Worm (Caenorhabditis elegans) whole organism, L1 larva: ENCODE data around the gene dsh-1.

Source experiments
- C04F5.9 ChIP-seq: sonication (generic microtip); optimal IDR thresholded peaks from 2 replicates; lab custom pipeline; 2016; ENCODE audit warnings: missing genetic modification characterization, missing compliant biosample characterization
- F16B12.6 ChIP-seq: fragments of 150-350 bp; optimal IDR thresholded peaks from 2 replicates; lab custom pipeline; 2014; ENCODE audit warnings: missing biosample characterization, missing genetic modification characterization
- aha-1 ChIP-seq: fragments of 150-350 bp; optimal IDR thresholded peaks from 2 replicates; lab custom pipeline; 2014; ENCODE audit warnings: missing biosample characterization, missing genetic modification characterization
- alr-1 ChIP-seq: fragments of 200-800 bp; sonication (Bioruptor generic); optimal IDR thresholded peaks from 2 replicates; lab custom pipeline; 2018; ENCODE audit warnings: borderline replicate concordance, mild to moderate bottlenecking, missing genetic modification characterization, missing compliant biosample characterization
- ceh-8 ChIP-seq: fragments of 200-800 bp; sonication (Bioruptor generic); optimal IDR thresholded peaks from 2 replicates; lab custom pipeline; 2018; ENCODE audit warnings: mild to moderate bottlenecking, missing genetic modification characterization, moderate library complexity, missing compliant biosample characterization
- ceh-88 ChIP-seq: fragments of 200-800 bp; sonication (Bioruptor generic); IDR thresholded peaks from 2 replicates; pipeline ENCODE4 v1.3.6; 2022; ENCODE audit warnings: missing genetic modification characterization, missing compliant biosample characterization
- ceh-90 ChIP-seq: sonication (generic microtip); optimal IDR thresholded peaks from 2 replicates; lab custom pipeline; 2016; ENCODE audit warnings: missing genetic modification characterization, missing compliant biosample characterization
- ces-1 ChIP-seq: fragments of 150-350 bp; optimal IDR thresholded peaks from 2 replicates; lab custom pipeline; 2014; ENCODE audit warnings: missing biosample characterization, missing genetic modification reagents, missing genetic modification characterization
- dsc-1 ChIP-seq: sonication (generic microtip); optimal IDR thresholded peaks from 2 replicates; lab custom pipeline; 2016; ENCODE audit warnings: mild to moderate bottlenecking, missing genetic modification characterization, missing compliant biosample characterization
- efl-1 ChIP-seq, 4 experiments: fragments of 150-350 bp; optimal IDR thresholded peaks in 3 of 4; peaks in 1 of 4; 1 replicate in 1 of 4; 2 replicates in 3 of 4; lab custom pipeline; 2014; ENCODE audit warnings: missing biosample characterization in 2 of 4, missing genetic modification characterization in 2 of 4, missing genetic modification reagents in 2 of 4
- elt-2 ChIP-seq: sonication (generic microtip); optimal IDR thresholded peaks from 2 replicates; lab custom pipeline; 2016; ENCODE audit warnings: missing genetic modification characterization, mild to moderate bottlenecking, inconsistent platforms, missing compliant biosample characterization, missing genetic modification reagents
- elt-3 ChIP-seq, 6 experiments: fragments of 150-350 bp in 1 of 6; sonication (generic microtip); optimal IDR thresholded peaks; 2 replicates each; lab custom pipeline; 2017 to 2018; ENCODE audit warnings: missing biosample characterization in 6 of 6, missing genetic modification characterization in 6 of 6, inconsistent platforms in 1 of 6
- ets-5 ChIP-seq: fragments of 200-800 bp; sonication (Bioruptor generic); IDR thresholded peaks from 2 replicates; pipeline ENCODE4 v1.3.6; 2022; ENCODE audit warnings: missing genetic modification characterization, missing compliant biosample characterization
- fos-1 ChIP-seq: fragments of 150-350 bp; optimal IDR thresholded peaks from 2 replicates; lab custom pipeline; 2014; ENCODE audit warnings: missing biosample characterization, missing genetic modification characterization
- grh-1 ChIP-seq: fragments of 200-800 bp; sonication (Bioruptor generic); IDR thresholded peaks from 2 replicates; pipeline ENCODE4 v1.3.6; 2022; ENCODE audit warnings: missing genetic modification reagents, missing genetic modification characterization, missing compliant biosample characterization
- hlh-17 ChIP-seq: fragments of 200-800 bp; sonication (Bioruptor generic); optimal IDR thresholded peaks from 2 replicates; lab custom pipeline; 2018; ENCODE audit warnings: missing genetic modification characterization, mild to moderate bottlenecking, missing compliant biosample characterization, moderate library complexity, borderline replicate concordance
- jun-1 ChIP-seq: fragments of 150-350 bp; optimal IDR thresholded peaks from 2 replicates; lab custom pipeline; 2014; ENCODE audit warnings: missing biosample characterization, missing genetic modification reagents, missing genetic modification characterization
- lin-14 ChIP-seq: fragments of 200-800 bp; sonication (Bioruptor generic); optimal IDR thresholded peaks from 2 replicates; lab custom pipeline; 2018; ENCODE audit warnings: mild to moderate bottlenecking, missing genetic modification characterization, moderate library complexity, missing compliant biosample characterization
- lin-15B ChIP-seq: fragments of 150-350 bp; sonication (generic microtip); optimal IDR thresholded peaks from 3 replicates; lab custom pipeline; 2014; ENCODE audit warnings: missing biosample characterization, missing genetic modification characterization
- lir-3 ChIP-seq: sonication (generic microtip); optimal IDR thresholded peaks from 2 replicates; lab custom pipeline; 2016; ENCODE audit warnings: mild to moderate bottlenecking, missing genetic modification characterization, moderate library complexity, missing compliant biosample characterization; ENCODE audit not compliant: poor library complexity
- lsy-2 ChIP-seq, 2 experiments: fragments of 150-350 bp; optimal IDR thresholded peaks; 2 replicates each; lab custom pipeline; 2014; ENCODE audit warnings: missing biosample characterization in 2 of 2, missing genetic modification characterization in 2 of 2
- mdl-1 ChIP-seq, 2 experiments: fragments of 150-350 bp; optimal IDR thresholded peaks; 2 replicates each; lab custom pipeline; 2014 to 2017; ENCODE audit warnings: missing biosample characterization in 2 of 2, missing genetic modification characterization in 2 of 2, inconsistent platforms in 1 of 2
- mef-2 ChIP-seq: fragments of 150-350 bp; optimal IDR thresholded peaks from 2 replicates; lab custom pipeline; 2014; ENCODE audit warnings: missing biosample characterization, missing genetic modification characterization
- mep-1 ChIP-seq: fragments of 150-350 bp; optimal IDR thresholded peaks from 2 replicates; lab custom pipeline; 2014; ENCODE audit warnings: missing biosample characterization, missing genetic modification characterization
- nhr-20 ChIP-seq: sonication (generic microtip); optimal IDR thresholded peaks from 2 replicates; lab custom pipeline; 2016; ENCODE audit warnings: mild to moderate bottlenecking, missing genetic modification characterization, missing compliant biosample characterization
- nhr-237 ChIP-seq: fragments of 150-350 bp; optimal IDR thresholded peaks from 2 replicates; lab custom pipeline; 2014; ENCODE audit warnings: missing biosample characterization, missing genetic modification characterization
- nhr-28 ChIP-seq: fragments of 150-350 bp; optimal IDR thresholded peaks from 2 replicates; lab custom pipeline; 2014; ENCODE audit warnings: missing biosample characterization, missing genetic modification characterization
- nhr-76 ChIP-seq: sonication (generic microtip); optimal IDR thresholded peaks from 2 replicates; lab custom pipeline; 2017; ENCODE audit warnings: missing biosample characterization, missing genetic modification characterization
- nhr-84 ChIP-seq: sonication (generic microtip); optimal IDR thresholded peaks from 2 replicates; lab custom pipeline; 2017; ENCODE audit warnings: missing biosample characterization, missing genetic modification characterization
- pax-3 ChIP-seq: fragments of 200-800 bp; sonication (Bioruptor generic); optimal IDR thresholded peaks from 2 replicates; lab custom pipeline; 2018; ENCODE audit warnings: mild to moderate bottlenecking, missing genetic modification characterization, moderate library complexity, missing compliant biosample characterization
- pqm-1 ChIP-seq: sonication (generic microtip); optimal IDR thresholded peaks from 3 replicates; lab custom pipeline; 2017; ENCODE audit warnings: missing biosample characterization, missing genetic modification characterization
- rnt-1 ChIP-seq: sonication (generic microtip); optimal IDR thresholded peaks from 2 replicates; lab custom pipeline; 2016; ENCODE audit warnings: mild to moderate bottlenecking, missing genetic modification characterization, moderate library complexity, missing compliant biosample characterization
- skn-1 ChIP-seq: fragments of 150-350 bp; optimal IDR thresholded peaks from 2 replicates; lab custom pipeline; 2014; ENCODE audit warnings: missing biosample characterization, missing genetic modification characterization
- snu-23 ChIP-seq: sonication (generic microtip); optimal IDR thresholded peaks from 2 replicates; lab custom pipeline; 2016; ENCODE audit warnings: missing genetic modification characterization, missing compliant biosample characterization
- sox-4 ChIP-seq: sonication (generic microtip); optimal IDR thresholded peaks from 2 replicates; lab custom pipeline; 2016; ENCODE audit warnings: missing genetic modification characterization, missing compliant biosample characterization
- sup-37 ChIP-seq: fragments of 200-800 bp; sonication (Bioruptor generic); optimal IDR thresholded peaks from 2 replicates; lab custom pipeline; 2018; ENCODE audit warnings: mild to moderate bottlenecking, missing genetic modification characterization, missing compliant biosample characterization
- tbx-2 ChIP-seq: sonication (generic microtip); optimal IDR thresholded peaks from 2 replicates; lab custom pipeline; 2016; ENCODE audit warnings: missing genetic modification characterization, missing compliant biosample characterization
- tlp-1 ChIP-seq: fragments of 150-350 bp; optimal IDR thresholded peaks from 2 replicates; lab custom pipeline; 2014; ENCODE audit warnings: missing biosample characterization, missing genetic modification characterization
- unc-130 ChIP-seq: fragments of 150-350 bp; optimal IDR thresholded peaks from 2 replicates; lab custom pipeline; 2017; ENCODE audit warnings: missing biosample characterization, missing genetic modification characterization, inconsistent platforms
- unc-62 ChIP-seq: fragments of 150-350 bp; optimal IDR thresholded peaks from 2 replicates; lab custom pipeline; 2014; ENCODE audit warnings: missing biosample characterization, missing genetic modification reagents, missing genetic modification characterization
- xbp-1 ChIP-seq: sonication (generic microtip); optimal IDR thresholded peaks from 2 replicates; lab custom pipeline; 2016; ENCODE audit warnings: missing genetic modification characterization, missing compliant biosample characterization
- zip-4 ChIP-seq: fragments of 200-800 bp; sonication (Bioruptor generic); optimal IDR thresholded peaks from 2 replicates; lab custom pipeline; 2018; ENCODE audit warnings: mild to moderate bottlenecking, missing genetic modification characterization, moderate library complexity, missing compliant biosample characterization
- ztf-4 ChIP-seq: fragments of 150-350 bp; optimal IDR thresholded peaks from 2 replicates; lab custom pipeline; 2014; ENCODE audit warnings: missing biosample characterization, missing genetic modification characterization

dsh-1 gene

DNA sequence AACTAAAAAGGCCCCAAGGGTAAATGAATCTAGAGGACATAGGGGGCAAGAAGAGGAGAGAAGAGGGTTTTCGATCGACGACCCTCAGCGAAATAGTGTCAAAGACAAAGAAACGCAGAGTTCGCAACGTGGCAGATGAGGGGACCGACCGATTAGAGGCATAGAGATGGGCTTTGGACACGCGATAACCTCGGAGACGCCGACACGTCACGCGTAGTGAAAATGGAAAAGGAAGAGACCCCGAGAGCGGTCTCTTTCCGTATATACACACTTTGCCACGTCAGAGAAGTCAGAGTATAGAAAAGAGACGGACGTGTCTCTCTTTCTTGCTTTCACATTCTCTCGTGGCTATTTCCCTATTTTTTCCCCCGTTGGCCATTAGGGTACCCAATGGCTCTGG lies 43.7 kb downstream of the dsh-1 start (continued):
- TF ChIP-seq nhr-28 (tag; lab: Kevin White, UChicago) = no peak
- no peak for TF ChIP-seq alr-1 (tag; lab: Kevin White, UChicago)
- TF ChIP-seq ces-1 (GFP tag; lab: Kevin White, UChicago) = no peak
- no peak for TF ChIP-seq unc-62 (GFP tag; lab: Kevin White, UChicago)
- peak; percentile 90 for TF ChIP-seq xbp-1 (tag; lab: Kevin White, UChicago)
- no peak for TF ChIP-seq ets-5 (GFP tag; lab: Robert Waterston, UW)
- peak; percentile 79 for TF ChIP-seq tbx-2 (tag; lab: Kevin White, UChicago)
- TF ChIP-seq nhr-76 (tag; lab: Kevin White, UChicago) = no peak
- peak in 1 of 6 experiments; percentile 11 for TF ChIP-seq elt-3 (tag; optimal IDR thresholded peaks at IDR 0.05; lab: Kevin White, UChicago)
- TF ChIP-seq nhr-20 (tag; lab: Kevin White, UChicago) = peak; percentile 84
- no peak; the same call in 1 of the 2 replicates for TF ChIP-seq grh-1 (GFP tag; lab: Robert Waterston, UW)
- TF ChIP-seq, all 84 proteins: peak for 42

DNA sequence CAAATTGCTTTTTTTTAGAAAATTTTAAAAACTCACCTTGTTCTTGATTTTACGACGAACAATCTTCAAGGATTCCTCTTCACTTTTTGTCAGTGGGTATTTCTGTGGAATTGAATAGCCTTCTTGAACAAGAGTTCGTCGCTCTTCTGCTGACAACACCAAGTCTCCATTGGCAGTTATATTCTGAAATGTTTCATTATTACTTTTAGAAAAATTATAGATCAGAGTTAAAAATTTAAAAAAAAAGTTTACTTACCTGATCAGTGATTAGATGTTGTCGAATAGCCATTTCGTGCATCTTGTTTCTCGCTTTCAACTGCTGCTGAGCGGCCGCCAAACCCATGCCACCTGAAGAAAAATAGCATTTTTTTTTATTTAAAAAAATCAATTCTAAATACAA lies 44.9 kb downstream of the dsh-1 start:
- TF ChIP-seq efl-1 (optimal IDR thresholded peaks at IDR 0.05; lab: Kevin White, UChicago) = no peak
- TF ChIP-seq efl-1 (GFP tag; optimal IDR thresholded peaks at IDR 0.05 in 1 of 2; lab: Kevin White, UChicago) = peak in 1 of 2 experiments; percentile 62
- TF ChIP-seq lir-3 (tag; lab: Kevin White, UChicago) = no peak
- no peak for TF ChIP-seq unc-130 (tag; lab: Kevin White, UChicago)
- TF ChIP-seq lin-15B (tag; lab: Kevin White, UChicago) = no peak
- no peak for TF ChIP-seq snu-23 (GFP tag; lab: Kevin White, UChicago)

DNA sequence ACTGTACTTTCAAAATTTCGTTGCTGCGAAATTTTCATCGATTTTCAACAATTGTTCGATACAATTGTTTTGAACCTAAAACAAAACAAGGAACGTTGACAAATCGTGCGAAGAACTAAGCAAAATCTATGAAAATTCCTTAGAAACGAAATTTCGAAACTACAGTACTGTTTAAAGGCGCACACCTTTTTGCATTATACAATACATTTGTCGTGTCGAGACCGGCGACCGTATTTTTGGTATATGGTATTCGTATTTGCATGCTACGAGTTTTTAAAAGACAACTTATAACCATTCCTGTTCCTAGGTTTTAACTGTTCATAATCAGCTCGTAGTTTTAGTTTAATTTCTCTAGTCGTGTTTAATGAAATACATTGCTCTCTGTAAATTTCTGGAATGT lies 46.6 kb downstream of the dsh-1 start:
- TF ChIP-seq ets-5 (GFP tag; lab: Robert Waterston, UW) (no peak), jun-1 (tag; lab: Kevin White, UChicago) (no peak), ceh-90 (no peak), aha-1 (no peak), sox-4 (tag; lab: Kevin White, UChicago) (no peak), alr-1 (tag; lab: Kevin White, UChicago) (no peak), pqm-1 (tag; lab: Kevin White, UChicago) (no peak), mef-2 (tag; lab: Kevin White, UChicago) (no peak), rnt-1 (tag; lab: Kevin White, UChicago) (no peak), lin-14 (no peak), tbx-2 (tag; lab: Kevin White, UChicago) (no peak), elt-2 (tag; lab: Kevin White, UChicago) (peak; percentile 1), ceh-8 (no peak), hlh-17 (GFP tag; lab: Kevin White, UChicago) (no peak), zip-4 (GFP tag; lab: Kevin White, UChicago) (peak; percentile 7)

DNA sequence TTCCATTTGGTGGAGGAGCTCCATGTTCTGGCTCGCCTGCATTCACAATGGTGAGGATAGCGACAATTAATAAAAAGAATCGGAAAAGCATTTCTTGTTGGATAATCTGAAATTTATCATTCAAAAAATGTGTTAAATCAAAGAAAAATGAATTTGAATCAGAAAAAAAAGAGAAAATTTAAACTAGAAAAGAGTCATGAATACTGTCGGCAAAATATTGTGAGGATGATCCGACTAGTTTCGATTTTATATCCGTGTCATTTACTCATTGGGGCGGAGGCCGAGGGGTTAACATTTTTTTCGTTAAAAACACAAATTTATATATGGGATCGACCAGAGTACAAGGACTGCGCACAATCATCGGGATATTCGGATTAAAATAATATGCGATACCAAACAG lies 47.3 kb downstream of the dsh-1 start, which contains the start of gene C27D6.12:
C27D6.12 (minus strand) TSS at position 101 of the 400 bp plus-strand sequence.
- no peak for TF ChIP-seq ztf-4 (tag; lab: Kevin White, UChicago)
- TF ChIP-seq sup-37 (GFP tag; lab: Kevin White, UChicago) = no peak
- TF ChIP-seq mdl-1 (tag; optimal IDR thresholded peaks at IDR 0.05; lab: Kevin White, UChicago) = no peak
- TF ChIP-seq lsy-2 (tag; optimal IDR thresholded peaks at IDR 0.05; lab: Kevin White, UChicago) = no peak
- TF ChIP-seq C04F5.9 (tag; lab: Kevin White, UChicago) = no peak
- TF ChIP-seq zip-4 (GFP tag; lab: Kevin White, UChicago) = no peak

DNA sequence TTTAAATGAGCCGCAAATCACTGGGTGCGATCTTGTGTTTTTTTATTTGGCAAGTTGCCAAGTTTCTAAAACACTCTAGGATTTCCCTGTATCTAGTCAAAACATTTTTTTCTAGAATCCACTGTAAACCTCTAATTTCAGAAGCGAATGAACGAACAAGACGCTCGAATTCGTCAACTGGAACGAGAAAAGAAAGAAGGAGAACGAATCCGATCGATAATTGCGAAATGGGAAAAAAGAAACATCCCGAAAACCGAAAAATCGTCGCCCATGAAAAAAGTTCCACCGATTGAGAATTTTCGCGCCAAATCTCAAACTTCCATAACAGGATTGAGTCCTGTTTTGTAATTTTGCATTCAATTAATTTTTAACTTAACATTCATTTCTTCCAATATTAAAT lies 48.2 kb downstream of the dsh-1 start:
- TF ChIP-seq lin-15B (tag; lab: Kevin White, UChicago) (no peak), sox-4 (tag; lab: Kevin White, UChicago) (no peak), fos-1 (no peak), zip-4 (GFP tag; lab: Kevin White, UChicago) (no peak), ceh-88 (no peak), skn-1 (tag; lab: Kevin White, UChicago) (no peak), nhr-84 (no peak), lin-14 (no peak), mdl-1 (tag; optimal IDR thresholded peaks at IDR 0.05; lab: Kevin White, UChicago) (no peak), nhr-237 (tag; lab: Kevin White, UChicago) (no peak), dsc-1 (tag; lab: Kevin White, UChicago) (no peak), pax-3 (tag; lab: Kevin White, UChicago) (no peak), tlp-1 (tag; lab: Kevin White, UChicago) (no peak), efl-1 (optimal IDR thresholded peaks at IDR 0.05; lab: Kevin White, UChicago) (no peak), efl-1 (GFP tag; optimal IDR thresholded peaks at IDR 0.05 in 1 of 2; lab: Kevin White, UChicago) (no peak), F16B12.6 (tag; lab: Kevin White, UChicago) (no peak), mep-1 (tag; lab: Kevin White, UChicago) (no peak)
